Worm (Caenorhabditis elegans): Measurements from ENCODE around the gene glb-33.

ce11 chrV:1351826-1352225 lies at the start of gene glb-33:
- TF ChIP-seq ama-1 (optimal IDR thresholded peaks at IDR 0.05) (no peak), flt-1 (GFP tag; IDR thresholded peaks at IDR 0.05) (no peak), hmbx-1 (tag; optimal IDR thresholded peaks at IDR 0.05) (no peak), pes-1 (GFP tag; IDR thresholded peaks at IDR 0.05) (no peak), hmg-4 (GFP tag; optimal IDR thresholded peaks at IDR 0.05) (no peak), F13C5.2 (tag; optimal IDR thresholded peaks at IDR 0.05) (no peak), B0310.2 (tag; optimal IDR thresholded peaks at IDR 0.05) (no peak), hnd-1 (tag; optimal IDR thresholded peaks at IDR 0.05) (no peak), ceh-13 (GFP tag; optimal IDR thresholded peaks at IDR 0.05) (no peak), scrt-1 (GFP tag; IDR thresholded peaks at IDR 0.05) (no peak), ceh-36 (tag; optimal IDR thresholded peaks at IDR 0.05) (no peak), sea-1 (GFP tag; conservative IDR thresholded peaks at IDR 0.05) (no peak), tbx-37 (GFP tag; conservative IDR thresholded peaks at IDR 0.05) (no peak)

All from whole organism, early embryonic.